Fruit fly (Drosophila melanogaster) whole organism, embryonic: ENCODE measurements around the gene Gip.

Source experiments
- B-H1 ChIP-seq: fragments of 200-800 bp; sonication (Bioruptor generic); IDR thresholded peaks from 3 replicates; pipeline ENCODE4 v1.3.6; 2022; ENCODE audit warnings: missing biosample characterization, missing genetic modification characterization
- CG1024 ChIP-seq: fragments of 200-800 bp; sonication (Bioruptor generic); IDR thresholded peaks from 2 replicates; pipeline ENCODE4 v1.3.6; 2022; ENCODE audit warnings: missing biosample characterization, missing genetic modification characterization
- CG10321 ChIP-seq: fragments of 200-800 bp; sonication (Bioruptor generic); IDR thresholded peaks from 2 replicates; pipeline ENCODE4 v1.3.6; 2022; ENCODE audit warnings: missing biosample characterization, missing genetic modification characterization
- CG10366 ChIP-seq: fragments of 200-800 bp; sonication (Bioruptor generic); IDR thresholded peaks from 2 replicates; pipeline ENCODE4 v1.3.6; 2022; ENCODE audit warnings: missing biosample characterization, missing genetic modification characterization
- CG10462 ChIP-seq: fragments of 200-800 bp; sonication (Bioruptor generic); optimal IDR thresholded peaks from 2 replicates; lab custom pipeline; 2016; ENCODE audit warnings: missing biosample characterization, missing genetic modification characterization
- CG10979 ChIP-seq: fragments of 200-800 bp; sonication (Bioruptor generic); optimal IDR thresholded peaks from 2 replicates; lab custom pipeline; 2018; ENCODE audit warnings: missing biosample characterization, mild to moderate bottlenecking, missing genetic modification characterization, moderate library complexity
- CG11456 ChIP-seq: fragments of 200-800 bp; sonication (Bioruptor generic); IDR thresholded peaks from 3 replicates; pipeline ENCODE4 v1.3.6; 2022; ENCODE audit warnings: missing biosample characterization, missing genetic modification characterization
- CG12155 ChIP-seq: fragments of 200-800 bp; sonication (Bioruptor generic); optimal IDR thresholded peaks from 3 replicates; lab custom pipeline; 2016; ENCODE audit warnings: missing biosample characterization, missing genetic modification characterization
- CG12299 ChIP-seq: fragments of 200-800 bp; sonication (Bioruptor generic); optimal IDR thresholded peaks from 2 replicates; lab custom pipeline; 2018; ENCODE audit warnings: missing biosample characterization, mild to moderate bottlenecking, missing genetic modification characterization
- CG12391 ChIP-seq: fragments of 200-800 bp; sonication (Bioruptor generic); optimal IDR thresholded peaks from 3 replicates; lab custom pipeline; 2018; ENCODE audit warnings: missing biosample characterization, mild to moderate bottlenecking, missing genetic modification characterization, moderate library complexity
- CG13287 ChIP-seq: fragments of 200-800 bp; sonication (Bioruptor generic); IDR thresholded peaks from 2 replicates; pipeline ENCODE4 v1.3.6; 2022; ENCODE audit warnings: missing biosample characterization, missing genetic modification characterization; ENCODE audit not compliant: partially characterized antibody
- CG15696 ChIP-seq: fragments of 200-800 bp; sonication (Bioruptor generic); optimal IDR thresholded peaks from 2 replicates; lab custom pipeline; 2019; ENCODE audit warnings: missing biosample characterization, mild to moderate bottlenecking, missing genetic modification characterization, moderate library complexity
- CG17328 ChIP-seq: fragments of 200-800 bp; sonication (Bioruptor generic); IDR thresholded peaks from 2 replicates; pipeline ENCODE4 v1.3.6; 2022; ENCODE audit warnings: missing biosample characterization, missing genetic modification characterization
- CG18599 ChIP-seq: fragments of 200-800 bp; sonication (Bioruptor generic); optimal IDR thresholded peaks from 3 replicates; lab custom pipeline; 2017; ENCODE audit warnings: missing biosample characterization, missing genetic modification characterization, mild to moderate bottlenecking, moderate library complexity, missing genetic modification reagents
- CG2129 ChIP-seq: fragments of 200-800 bp; sonication (Bioruptor generic); IDR thresholded peaks from 2 replicates; pipeline ENCODE4 v1.3.6; 2022; ENCODE audit warnings: missing biosample characterization, missing genetic modification characterization; ENCODE audit not compliant: partially characterized antibody
- CG4854 ChIP-seq: fragments of 200-800 bp; sonication (Bioruptor generic); optimal IDR thresholded peaks from 2 replicates; lab custom pipeline; 2016; ENCODE audit warnings: missing biosample characterization, missing genetic modification characterization, inconsistent platforms
- CG6272 ChIP-seq: fragments of 200-800 bp; sonication (Bioruptor generic); IDR thresholded peaks from 2 replicates; pipeline ENCODE4 v1.3.6; 2022; ENCODE audit warnings: missing biosample characterization, missing genetic modification characterization
- CG6854 ChIP-seq: fragments of 200-800 bp; sonication (Bioruptor generic); optimal IDR thresholded peaks from 3 replicates; lab custom pipeline; 2017; ENCODE audit warnings: missing biosample characterization, mild to moderate bottlenecking, missing genetic modification characterization
- CG7839 ChIP-seq: fragments of 200-800 bp; sonication (Bioruptor generic); optimal IDR thresholded peaks from 3 replicates; lab custom pipeline; 2018; ENCODE audit warnings: missing biosample characterization, mild to moderate bottlenecking, missing genetic modification characterization, moderate library complexity
- CG9727 ChIP-seq: fragments of 200-800 bp; sonication (Bioruptor generic); optimal IDR thresholded peaks from 3 replicates; lab custom pipeline; 2017; ENCODE audit warnings: missing biosample characterization, mild to moderate bottlenecking, missing genetic modification characterization
- CG9932 ChIP-seq: fragments of 200-800 bp; sonication (Bioruptor generic); IDR thresholded peaks from 2 replicates; pipeline ENCODE4 v1.3.6; 2022; ENCODE audit warnings: missing biosample characterization, missing genetic modification characterization
- Gug ChIP-seq: fragments of 200-800 bp; sonication (Bioruptor generic); IDR thresholded peaks from 4 replicates; pipeline ENCODE4 v1.3.6; 2022; ENCODE audit warnings: missing biosample characterization, missing genetic modification characterization
- Hmr ChIP-seq: fragments of 200-800 bp; sonication (Bioruptor generic); optimal IDR thresholded peaks from 3 replicates; lab custom pipeline; 2017; ENCODE audit warnings: mild to moderate bottlenecking, missing biosample characterization, missing genetic modification reagents, missing genetic modification characterization
- Med ChIP-seq: fragments of 200-800 bp; sonication (Bioruptor generic); peaks from one replicate; lab custom pipeline; 2016; ENCODE audit warnings: missing biosample characterization, missing genetic modification characterization, mild to moderate bottlenecking, inconsistent platforms, moderate library complexity
- Pdp1 ChIP-seq, 2 experiments: fragments of 200-800 bp; sonication (Bioruptor generic); optimal IDR thresholded peaks; 3 replicates each; lab custom pipeline; 2016; ENCODE audit warnings: missing biosample characterization in 2 of 2, missing genetic modification characterization in 2 of 2, mild to moderate bottlenecking in 1 of 2, moderate library complexity in 1 of 2
- Spps ChIP-seq: fragments of 200-800 bp; sonication (Bioruptor generic); optimal IDR thresholded peaks from 2 replicates; lab custom pipeline; 2018; ENCODE audit warnings: missing biosample characterization, mild to moderate bottlenecking, missing genetic modification characterization
- aop ChIP-seq: fragments of 200-800 bp; sonication (Bioruptor generic); IDR thresholded peaks from 2 replicates; pipeline ENCODE4 v1.3.6; 2022; ENCODE audit warnings: missing biosample characterization, missing genetic modification characterization
- bcd ChIP-seq: fragments of 200-800 bp; sonication (Bioruptor generic); optimal IDR thresholded peaks from 2 replicates; lab custom pipeline; 2017; ENCODE audit warnings: missing biosample characterization, mild to moderate bottlenecking, missing genetic modification characterization
- cas ChIP-seq: fragments of 200-800 bp; sonication (Bioruptor generic); IDR thresholded peaks from 2 replicates; pipeline ENCODE4 v1.3.6; 2022; ENCODE audit warnings: missing biosample characterization, missing genetic modification characterization
- chinmo ChIP-seq: fragments of 200-800 bp; sonication (Bioruptor generic); IDR thresholded peaks from 4 replicates; pipeline ENCODE4 v1.3.6; 2022; ENCODE audit warnings: missing biosample characterization, missing genetic modification characterization; ENCODE audit not compliant: partially characterized antibody
- dpn ChIP-seq, 2 experiments: fragments of 200-800 bp; sonication (Bioruptor generic); optimal IDR thresholded peaks; 3 replicates each; lab custom pipeline; 2016; ENCODE audit warnings: missing biosample characterization in 2 of 2, missing genetic modification characterization in 2 of 2
- grn ChIP-seq: fragments of 200-800 bp; sonication (Bioruptor generic); optimal IDR thresholded peaks from 3 replicates; lab custom pipeline; 2017; ENCODE audit warnings: missing biosample characterization, missing genetic modification characterization
- h ChIP-seq: fragments of >200 bp; optimal IDR thresholded peaks from 2 replicates; lab custom pipeline; 2017
- hb ChIP-seq: fragments of 200-800 bp; sonication (Bioruptor generic); IDR thresholded peaks from 3 replicates; pipeline ENCODE4 v1.3.6; 2022; ENCODE audit warnings: missing biosample characterization, missing genetic modification characterization; ENCODE audit not compliant: partially characterized antibody
- hbn ChIP-seq: fragments of 200-800 bp; sonication (Bioruptor generic); IDR thresholded peaks from 2 replicates; pipeline ENCODE4 v1.3.6; 2022; ENCODE audit warnings: missing biosample characterization, missing genetic modification characterization; ENCODE audit not compliant: partially characterized antibody
- her ChIP-seq: fragments of 200-800 bp; sonication (Bioruptor generic); optimal IDR thresholded peaks from 2 replicates; lab custom pipeline; 2016; ENCODE audit warnings: missing biosample characterization, missing genetic modification characterization
- lilli ChIP-seq: fragments of 200-800 bp; sonication (Bioruptor generic); optimal IDR thresholded peaks from 3 replicates; lab custom pipeline; 2016; ENCODE audit warnings: missing biosample characterization, missing genetic modification characterization
- lmd ChIP-seq: fragments of 200-800 bp; sonication (Bioruptor generic); IDR thresholded peaks from 2 replicates; pipeline ENCODE4 v1.3.6; 2022; ENCODE audit warnings: missing biosample characterization, missing genetic modification characterization
- nerfin-1 ChIP-seq: fragments of 200-800 bp; sonication (Bioruptor generic); optimal IDR thresholded peaks from 3 replicates; lab custom pipeline; 2019; ENCODE audit warnings: missing biosample characterization, mild to moderate bottlenecking, missing genetic modification characterization, moderate library complexity
- org-1 ChIP-seq: fragments of 200-800 bp; sonication (Bioruptor generic); optimal IDR thresholded peaks from 2 replicates; lab custom pipeline; 2017; ENCODE audit warnings: missing biosample characterization, missing genetic modification characterization
- otp ChIP-seq: fragments of 200-800 bp; sonication (Bioruptor generic); IDR thresholded peaks from 3 replicates; pipeline ENCODE4, ENCODE4 v1.3.6; 2022; ENCODE audit warnings: missing biosample characterization, missing genetic modification characterization
- pnt ChIP-seq: fragments of 200-800 bp; sonication (Bioruptor generic); optimal IDR thresholded peaks from 3 replicates; lab custom pipeline; 2016; ENCODE audit warnings: missing biosample characterization, missing genetic modification characterization
- pros ChIP-seq: fragments of 200-800 bp; sonication (Bioruptor generic); optimal IDR thresholded peaks from 3 replicates; lab custom pipeline; 2019; ENCODE audit warnings: missing biosample characterization, mild to moderate bottlenecking, missing genetic modification characterization, moderate library complexity
- psq ChIP-seq: fragments of 200-800 bp; sonication (Bioruptor generic); optimal IDR thresholded peaks from 2 replicates; lab custom pipeline; 2017; ENCODE audit warnings: missing biosample characterization, missing genetic modification characterization
- pzg ChIP-seq: fragments of 200-800 bp; sonication (Bioruptor generic); optimal IDR thresholded peaks from 3 replicates; lab custom pipeline; 2018; ENCODE audit warnings: missing biosample characterization, mild to moderate bottlenecking, missing genetic modification characterization, moderate library complexity
- salm ChIP-seq: fragments of 200-800 bp; sonication (Bioruptor generic); optimal IDR thresholded peaks from 2 replicates; lab custom pipeline; 2018; ENCODE audit warnings: missing biosample characterization, mild to moderate bottlenecking, missing genetic modification characterization
- sc ChIP-seq, 3 experiments: fragments of >200 bp in 2 of 3; fragments of 200-800 bp in 1 of 3; sonication (Bioruptor generic) in 1 of 3; optimal IDR thresholded peaks; 2 replicates in 2 of 3; 3 replicates in 1 of 3; lab custom pipeline; 2017; ENCODE audit warnings: mild to moderate bottlenecking in 1 of 3, missing biosample characterization in 1 of 3, missing genetic modification characterization in 1 of 3, missing genetic modification reagents in 1 of 3
- sqz ChIP-seq: fragments of 200-800 bp; sonication (Bioruptor generic); optimal IDR thresholded peaks from 3 replicates; lab custom pipeline; 2018; ENCODE audit warnings: missing biosample characterization, mild to moderate bottlenecking, missing genetic modification characterization
- tx ChIP-seq: fragments of 200-800 bp; sonication (Bioruptor generic); optimal IDR thresholded peaks from 2 replicates; lab custom pipeline; 2016; ENCODE audit warnings: missing biosample characterization, missing genetic modification characterization

The Gip gene

dm6 chrX:10362557-10363366, 33.1 kb upstream of the Gip start (continued):
- TF ChIP-seq CG10979 (peak; percentile 48), lilli (GFP tag; lab: Kevin White, UChicago) (peak; percentile 26), pzg (GFP tag; lab: Kevin White, UChicago) (no peak), CG12299 (tag; lab: Kevin White, UChicago) (no peak), sqz (GFP tag; lab: Kevin White, UChicago) (no peak), hb (GFP tag; lab: Robert Waterston, UW) (no peak), CG10366 (GFP tag; lab: Robert Waterston, UW) (no peak), pros (GFP tag; lab: Kevin White, UChicago) (no peak), salm (tag; lab: Kevin White, UChicago) (no peak), org-1 (peak; percentile 24), h (no peak), CG6854 (no peak), CG1024 (no peak), B-H1 (GFP tag; lab: Robert Waterston, UW) (no peak), psq (GFP tag; lab: Kevin White, UChicago) (no peak), bcd (GFP tag; lab: Kevin White, UChicago) (peak; percentile 58), Med (peak; percentile 78), grn (GFP tag; lab: Kevin White, UChicago) (no peak), pnt (GFP tag; lab: Kevin White, UChicago) (no peak), CG2129 (GFP tag; lab: Robert Waterston, UW) (no peak), CG18599 (GFP tag; lab: Kevin White, UChicago) (no peak), tx (GFP tag; lab: Kevin White, UChicago) (peak; percentile 12), CG9932 (GFP tag; lab: Robert Waterston, UW) (no peak), nerfin-1 (tag; lab: Kevin White, UChicago) (no peak), CG13287 (GFP tag; lab: Robert Waterston, UW) (no peak), CG7839 (tag; lab: Kevin White, UChicago) (peak; percentile 33), hbn (GFP tag; lab: Robert Waterston, UW) (no peak), CG10462 (GFP tag; lab: Kevin White, UChicago) (no peak), CG4854 (no peak), CG10321 (GFP tag; lab: Robert Waterston, UW) (no peak), CG6272 (GFP tag; lab: Robert Waterston, UW) (no peak), CG9727 (GFP tag; lab: Kevin White, UChicago) (peak; percentile 60), Gug (GFP tag; lab: Robert Waterston, UW) (no peak), lmd (GFP tag; lab: Robert Waterston, UW) (0 out of 2 replicates have a peak, but pooled peaks have one; percentile 27), CG15696 (tag; lab: Kevin White, UChicago) (no peak), CG11456 (GFP tag; lab: Robert Waterston, UW) (no peak), Hmr (GFP tag; lab: Kevin White, UChicago) (peak; percentile 5), cas (GFP tag; lab: Robert Waterston, UW) (no peak), chinmo (GFP tag; lab: Robert Waterston, UW) (no peak), CG17328 (GFP tag; lab: Robert Waterston, UW) (no peak), Pdp1 (GFP tag; optimal IDR thresholded peaks at IDR 0.05; lab: Kevin White, UChicago) (peak; percentile 43 to 55), CG12391 (tag; lab: Kevin White, UChicago) (peak; percentile 37), aop (GFP tag; lab: Robert Waterston, UW) (no peak), otp (GFP tag; lab: Robert Waterston, UW) (no peak), sc (optimal IDR thresholded peaks at IDR 0.05; lab: Kevin White, UChicago) (no peak), sc (GFP tag; optimal IDR thresholded peaks at IDR 0.05; lab: Kevin White, UChicago) (no peak), Spps (tag; lab: Kevin White, UChicago) (no peak), her (GFP tag; lab: Kevin White, UChicago) (no peak), dpn (GFP tag; optimal IDR thresholded peaks at IDR 0.05; lab: Kevin White, UChicago) (peak in 1 of 2 experiments; percentile 25), CG12155 (GFP tag; lab: Kevin White, UChicago) (peak; percentile 13)
